Fruit fly (Drosophila melanogaster) ovary, adult (tissue): ENCODE results near the gene Hrb98DE.

Experiments
- CG17801 ChIP-seq: fragments of 200-800 bp; optimal IDR thresholded peaks from 2 replicates; lab custom pipeline; 2019; ENCODE audit warnings: missing biosample characterization, mild to moderate bottlenecking, missing genetic modification characterization, moderate library complexity; ENCODE audit not compliant: partially characterized antibody

Gene Hrb98DE

dm6 chr3R:28576838-28577237 lies 22.8 kb upstream of the Hrb98DE start:
- no peak for TF ChIP-seq CG17801 (GFP tag; lab: Kevin White, UChicago)

dm6 chr3R:28579501-28579900 lies 20.1 kb upstream of the Hrb98DE start:
- no peak for TF ChIP-seq CG17801 (GFP tag; lab: Kevin White, UChicago)

dm6 chr3R:28580013-28580412 lies 19.6 kb upstream of the Hrb98DE start:
- TF ChIP-seq CG17801 (GFP tag; lab: Kevin White, UChicago) = no peak

dm6 chr3R:28580540-28581095 lies 19.0 kb upstream of the Hrb98DE start:
- no peak for TF ChIP-seq CG17801 (GFP tag; lab: Kevin White, UChicago)

dm6 chr3R:28582629-28583028 lies 17.0 kb upstream of the Hrb98DE start:
- no peak for TF ChIP-seq CG17801 (GFP tag; lab: Kevin White, UChicago)

dm6 chr3R:28584237-28584834 lies 15.3 kb upstream of the Hrb98DE start:
- no peak for TF ChIP-seq CG17801 (GFP tag; lab: Kevin White, UChicago)

- TF ChIP-seq CG17801 (GFP tag; lab: Kevin White, UChicago) = no peak
Measured at dm6 chr3R:28585076-28585821, 14.4 kb upstream of the Hrb98DE start, which contains the start of gene fkh. TSS of gene fkh (minus strand) at chr3R:28585264.

- TF ChIP-seq CG17801 (GFP tag; lab: Kevin White, UChicago) = no peak
Measured at dm6 chr3R:28586224-28586623, 13.4 kb upstream of the Hrb98DE start.

- TF ChIP-seq CG17801 (GFP tag; lab: Kevin White, UChicago) = no peak
Measured at dm6 chr3R:28586943-28587342, 12.7 kb upstream of the Hrb98DE start.

- no peak for TF ChIP-seq CG17801 (GFP tag; lab: Kevin White, UChicago)
Measured at dm6 chr3R:28588395-28589050, 11.1 kb upstream of the Hrb98DE start.

- no peak for TF ChIP-seq CG17801 (GFP tag; lab: Kevin White, UChicago)
Measured at dm6 chr3R:28590462-28590861, 9.2 kb upstream of the Hrb98DE start.

dm6 chr3R:28594900-28595299 lies 4.7 kb upstream of the Hrb98DE start:
- TF ChIP-seq CG17801 (GFP tag; lab: Kevin White, UChicago) = no peak

- no peak for TF ChIP-seq CG17801 (GFP tag; lab: Kevin White, UChicago)
Measured at dm6 chr3R:28595855-28596254, 3.8 kb upstream of the Hrb98DE start.

- no peak for TF ChIP-seq CG17801 (GFP tag; lab: Kevin White, UChicago)
Measured at dm6 chr3R:28596357-28596756, 3.3 kb upstream of the Hrb98DE start.

- no peak for TF ChIP-seq CG17801 (GFP tag; lab: Kevin White, UChicago)
Measured at dm6 chr3R:28597527-28597926, 2.1 kb upstream of the Hrb98DE start.
